Worm (Caenorhabditis elegans) whole organism, mixed stage, embryonic: Measurements from ENCODE around the gene R12B2.8.

Source experiments
- M03D4.4 ChIP-seq: sonication (generic microtip); optimal IDR thresholded peaks from 2 replicates; lab custom pipeline; 2017; ENCODE audit warnings: mild to moderate bottlenecking, missing genetic modification characterization, missing compliant biosample characterization
- bed-3 ChIP-seq: fragments of 200-800 bp; sonication (Bioruptor generic); optimal IDR thresholded peaks from 3 replicates; lab custom pipeline; 2018; ENCODE audit warnings: mild to moderate bottlenecking, missing genetic modification characterization, moderate library complexity, missing compliant biosample characterization
- blmp-1 ChIP-seq: fragments of 150-350 bp; optimal IDR thresholded peaks from 2 replicates; lab custom pipeline; 2014; ENCODE audit warnings: missing biosample characterization, missing genetic modification characterization
- lin-13 ChIP-seq: fragments of 150-350 bp; optimal IDR thresholded peaks from 2 replicates; lab custom pipeline; 2014; ENCODE audit warnings: missing biosample characterization, missing genetic modification characterization
- lsy-2 ChIP-seq: fragments of 150-350 bp; optimal IDR thresholded peaks from 2 replicates; lab custom pipeline; 2014; ENCODE audit warnings: missing biosample characterization, missing genetic modification characterization
- mep-1 ChIP-seq: fragments of 150-350 bp; optimal IDR thresholded peaks from 2 replicates; lab custom pipeline; 2017; ENCODE audit warnings: missing biosample characterization, missing genetic modification reagents, missing genetic modification characterization, inconsistent platforms
- nhr-237 ChIP-seq: fragments of 150-350 bp; optimal IDR thresholded peaks from 2 replicates; lab custom pipeline; 2014; ENCODE audit warnings: missing biosample characterization, missing genetic modification characterization
- nhr-28 ChIP-seq: fragments of 150-350 bp; optimal IDR thresholded peaks from 2 replicates; lab custom pipeline; 2014; ENCODE audit warnings: missing biosample characterization, missing genetic modification characterization
- pha-4 ChIP-seq: fragments of 150-350 bp; optimal IDR thresholded peaks from 2 replicates; lab custom pipeline; 2018; ENCODE audit warnings: missing biosample characterization, missing genetic modification reagents, missing genetic modification characterization
- sptf-1 ChIP-seq: sonication (generic microtip); optimal IDR thresholded peaks from 2 replicates; lab custom pipeline; 2017; ENCODE audit warnings: mild to moderate bottlenecking, missing genetic modification characterization, moderate library complexity, missing compliant biosample characterization
- unc-120 ChIP-seq: sonication (generic microtip); optimal IDR thresholded peaks from 2 replicates; lab custom pipeline; 2017; ENCODE audit warnings: missing genetic modification characterization, missing compliant biosample characterization; ENCODE audit not compliant: poor library complexity, severe bottlenecking
- unc-62 ChIP-seq: fragments of 150-350 bp; optimal IDR thresholded peaks from 2 replicates; lab custom pipeline; 2014; ENCODE audit warnings: missing biosample characterization, missing genetic modification reagents, missing genetic modification characterization
- zip-8 ChIP-seq: fragments of 150-350 bp; optimal IDR thresholded peaks from 2 replicates; lab custom pipeline; 2014; ENCODE audit warnings: missing biosample characterization, missing genetic modification characterization
- ztf-11 ChIP-seq: fragments of 150-350 bp; optimal IDR thresholded peaks from 2 replicates; lab custom pipeline; 2014; ENCODE audit warnings: missing biosample characterization, missing genetic modification characterization

- TF ChIP-seq unc-120 (tag; lab: Kevin White, UChicago) (no peak), lin-13 (tag; lab: Kevin White, UChicago) (no peak), mep-1 (tag; lab: Kevin White, UChicago) (no peak), nhr-237 (no peak), lsy-2 (tag; lab: Kevin White, UChicago) (no peak), sptf-1 (tag; lab: Kevin White, UChicago) (no peak), M03D4.4 (tag; lab: Kevin White, UChicago) (no peak), bed-3 (GFP tag; lab: Kevin White, UChicago) (no peak), unc-62 (no peak), ztf-11 (tag; lab: Kevin White, UChicago) (no peak), nhr-28 (no peak), zip-8 (tag; lab: Kevin White, UChicago) (no peak), pha-4 (tag; lab: Kevin White, UChicago) (no peak), blmp-1 (no peak)
Measured at ce11 chrIII:5834663-5835062, 10.9 kb downstream of the R12B2.8 start.
